Worm (Caenorhabditis elegans): ENCODE measurements around the gene har-1.

Gene har-1

DNA sequence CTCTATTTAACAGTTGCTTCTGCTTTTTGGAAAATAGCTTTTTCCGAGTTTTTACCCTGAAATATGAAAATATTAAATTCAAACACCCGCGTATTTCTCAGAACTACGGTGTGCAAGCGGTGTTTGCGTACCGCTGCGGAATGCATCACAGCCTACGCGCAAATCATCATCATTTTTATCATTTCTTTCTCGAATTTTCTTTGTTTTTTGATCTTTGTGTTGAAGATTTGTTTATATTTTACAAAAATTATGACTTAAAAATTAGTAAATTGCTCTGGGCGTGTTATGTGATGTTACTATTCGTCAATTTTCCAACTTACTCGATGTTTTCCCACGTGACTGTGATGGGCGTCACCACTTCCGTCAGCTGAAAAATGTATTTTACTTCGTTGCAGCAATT, 935 bp upstream of the har-1 start (continued):
- peak; percentile 42 for TF ChIP-seq lin-15B (tag; optimal IDR thresholded peaks at IDR 0.05)
- peak; percentile 76 for TF ChIP-seq C16A3.4 (tag; optimal IDR thresholded peaks at IDR 0.05)
- TF ChIP-seq sup-37 (GFP tag; optimal IDR thresholded peaks at IDR 0.05) = no peak
- TF ChIP-seq pag-3 (tag; optimal IDR thresholded peaks at IDR 0.05; ENCODE audit: borderline replicate concordance, insufficient read depth) = no peak

ce11 chrIII:4152309-4152708, 455 bp downstream of the har-1 start:
- TF ChIP-seq efl-3 (GFP tag; optimal IDR thresholded peaks at IDR 0.05) (no peak), lir-3 (tag; optimal IDR thresholded peaks at IDR 0.05; ENCODE audit: poor library complexity) (no peak), ceh-88 (GFP tag; IDR thresholded peaks at IDR 0.05) (no peak), irx-1 (tag; optimal IDR thresholded peaks at IDR 0.05) (no peak), nhr-71 (tag; optimal IDR thresholded peaks at IDR 0.05) (no peak), ceh-63 (GFP tag; optimal IDR thresholded peaks at IDR 0.05) (no peak), aha-1 (tag; optimal IDR thresholded peaks at IDR 0.05) (no peak), xbp-1 (tag; optimal IDR thresholded peaks at IDR 0.05) (no peak), pqm-1 (tag; optimal IDR thresholded peaks at IDR 0.05) (no peak), F16B12.6 (tag; optimal IDR thresholded peaks at IDR 0.05) (no peak), grh-1 (GFP tag; IDR thresholded peaks at IDR 0.05) (no peak), ceh-8 (GFP tag; optimal IDR thresholded peaks at IDR 0.05) (no peak), fkh-10 (GFP tag; optimal IDR thresholded peaks at IDR 0.05) (no peak), mdl-1 (tag; optimal IDR thresholded peaks at IDR 0.05) (no peak), nhr-84 (tag; optimal IDR thresholded peaks at IDR 0.05) (no peak), nhr-76 (tag; optimal IDR thresholded peaks at IDR 0.05) (no peak)

- no peak for TF ChIP-seq elt-3 (tag; optimal IDR thresholded peaks at IDR 0.05)
- no peak for TF ChIP-seq efl-1 (optimal IDR thresholded peaks at IDR 0.05)
- peak in 1 of 2 experiments; percentile 62 for TF ChIP-seq efl-1 (GFP tag; optimal IDR thresholded peaks at IDR 0.05 in 1 of 2)
- peak; percentile 4 for TF ChIP-seq ama-1 (optimal IDR thresholded peaks at IDR 0.05)
- no peak for TF ChIP-seq egl-13 (tag; optimal IDR thresholded peaks at IDR 0.05)
- TF ChIP-seq ets-5 (GFP tag; IDR thresholded peaks at IDR 0.05) = no peak
- TF ChIP-seq mef-2 (tag; optimal IDR thresholded peaks at IDR 0.05) = no peak
- no peak for TF ChIP-seq fos-1 (tag; optimal IDR thresholded peaks at IDR 0.05)
- no peak for TF ChIP-seq mep-1 (tag; optimal IDR thresholded peaks at IDR 0.05)
Measured at ce11 chrIII:4152828-4153227, 974 bp downstream of the har-1 start.

DNA sequence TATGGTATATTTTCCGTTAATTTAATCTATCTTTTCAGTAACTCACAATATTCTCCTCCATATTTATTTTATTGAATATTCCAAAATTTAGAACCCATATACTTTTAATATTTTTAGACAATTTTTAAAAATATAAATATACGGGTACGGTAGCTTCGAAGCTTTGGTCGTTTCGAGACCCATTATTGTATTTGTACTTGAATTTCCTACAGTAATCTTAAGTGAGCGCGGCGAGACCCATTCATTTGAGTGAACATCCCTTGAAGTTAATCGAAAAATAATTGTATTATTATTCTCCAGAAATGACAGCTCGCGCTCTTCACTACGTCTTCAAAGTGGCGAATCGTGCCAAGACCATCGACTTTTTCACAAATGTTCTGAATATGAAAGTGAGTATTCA, 1.4 kb downstream of the har-1 start, which contains the start of gene glod-4:
glod-4 (plus strand) TSS at position 301 of the 400 bp plus-strand sequence.
- TF ChIP-seq sptf-1 (tag; optimal IDR thresholded peaks at IDR 0.05) (no peak), ceh-90 (tag; optimal IDR thresholded peaks at IDR 0.05) (no peak), tlp-1 (tag; optimal IDR thresholded peaks at IDR 0.05) (no peak), nhr-90 (tag; optimal IDR thresholded peaks at IDR 0.05; ENCODE audit: poor library complexity) (no peak), swsn-7 (tag; optimal IDR thresholded peaks at IDR 0.05) (no peak), elt-3 (tag; optimal IDR thresholded peaks at IDR 0.05) (no peak), ceh-88 (GFP tag; IDR thresholded peaks at IDR 0.05) (no peak), ces-1 (GFP tag; optimal IDR thresholded peaks at IDR 0.05) (no peak), C16A3.4 (tag; optimal IDR thresholded peaks at IDR 0.05) (no peak), jun-1 (tag; optimal IDR thresholded peaks at IDR 0.05) (no peak), C34B4.2 (tag; optimal IDR thresholded peaks at IDR 0.05) (no peak), nhr-84 (tag; optimal IDR thresholded peaks at IDR 0.05) (no peak), blmp-1 (tag; optimal IDR thresholded peaks at IDR 0.05) (no peak), lin-35 (GFP tag; optimal IDR thresholded peaks at IDR 0.05) (no peak), C04F5.9 (tag; optimal IDR thresholded peaks at IDR 0.05) (no peak), nhr-77 (tag; optimal IDR thresholded peaks at IDR 0.05) (no peak), nhr-71 (tag; optimal IDR thresholded peaks at IDR 0.05) (no peak), zag-1 (tag; optimal IDR thresholded peaks at IDR 0.05) (no peak), unc-98 (GFP tag; IDR thresholded peaks at IDR 0.05) (no peak), unc-130 (tag; optimal IDR thresholded peaks at IDR 0.05) (no peak)
